Worm (Caenorhabditis elegans) whole organism, L3 larva: ENCODE measurements around the gene ZK287.1.

Experiments
- R02D3.7 ChIP-seq: fragments of 150-350 bp; optimal IDR thresholded peaks from 2 replicates; lab custom pipeline; 2014; ENCODE audit warnings: missing biosample characterization, missing genetic modification characterization
- ama-1 ChIP-seq: fragments of 150-350 bp; optimal IDR thresholded peaks from 2 replicates; lab custom pipeline; 2018
- ceh-16 ChIP-seq: sonication (generic microtip); optimal IDR thresholded peaks from 2 replicates; lab custom pipeline; 2017; ENCODE audit warnings: missing biosample characterization, missing genetic modification characterization
- ceh-28 ChIP-seq: fragments of 150-350 bp; optimal IDR thresholded peaks from 2 replicates; lab custom pipeline; 2014; ENCODE audit warnings: missing biosample characterization, missing genetic modification reagents, missing genetic modification characterization
- daf-12 ChIP-seq: fragments of 150-350 bp; optimal IDR thresholded peaks from 2 replicates; lab custom pipeline; 2014; ENCODE audit warnings: missing biosample characterization, missing genetic modification reagents, missing genetic modification characterization
- egl-27 ChIP-seq: sonication (generic microtip); optimal IDR thresholded peaks from 4 replicates; lab custom pipeline; 2017; ENCODE audit warnings: missing biosample characterization, missing genetic modification reagents, missing genetic modification characterization
- egl-5 ChIP-seq: fragments of 150-350 bp; optimal IDR thresholded peaks from 2 replicates; lab custom pipeline; 2017; ENCODE audit warnings: missing biosample characterization, missing genetic modification reagents, missing genetic modification characterization, inconsistent platforms
- elt-1 ChIP-seq: fragments of 150-350 bp; optimal IDR thresholded peaks from 2 replicates; lab custom pipeline; 2014; ENCODE audit warnings: missing biosample characterization, missing genetic modification characterization
- elt-3 ChIP-seq, 3 experiments: fragments of 150-350 bp in 1 of 3; sonication (generic microtip) in 2 of 3; optimal IDR thresholded peaks; 2 replicates in 2 of 3; 4 replicates in 1 of 3; lab custom pipeline; 2014 to 2017; ENCODE audit warnings: missing biosample characterization in 3 of 3, missing genetic modification characterization in 3 of 3
- eor-1 ChIP-seq, 2 experiments: fragments of 150-350 bp; optimal IDR thresholded peaks; 2 replicates each; lab custom pipeline; 2014 to 2018; ENCODE audit warnings: missing biosample characterization in 2 of 2, missing genetic modification characterization in 2 of 2
- fkh-2 ChIP-seq: fragments of 150-350 bp; optimal IDR thresholded peaks from 2 replicates; lab custom pipeline; 2014; ENCODE audit warnings: missing biosample characterization, missing genetic modification reagents, missing genetic modification characterization
- fos-1 ChIP-seq: fragments of 150-350 bp; optimal IDR thresholded peaks from 2 replicates; lab custom pipeline; 2014; ENCODE audit warnings: missing biosample characterization, missing genetic modification characterization
- hmg-11 ChIP-seq: sonication (generic microtip); optimal IDR thresholded peaks from 2 replicates; lab custom pipeline; 2016; ENCODE audit warnings: missing genetic modification characterization, missing compliant biosample characterization
- jun-1 ChIP-seq: fragments of 150-350 bp; optimal IDR thresholded peaks from 2 replicates; lab custom pipeline; 2014; ENCODE audit warnings: missing biosample characterization, missing genetic modification reagents, missing genetic modification characterization
- lin-15B ChIP-seq: fragments of 150-350 bp; optimal IDR thresholded peaks from 2 replicates; lab custom pipeline; 2014; ENCODE audit warnings: missing biosample characterization, missing genetic modification characterization
- lin-39 ChIP-seq: fragments of 150-350 bp; optimal IDR thresholded peaks from 2 replicates; lab custom pipeline; 2018; ENCODE audit warnings: missing biosample characterization, missing genetic modification reagents, missing genetic modification characterization
- mdl-1 ChIP-seq: fragments of 150-350 bp; optimal IDR thresholded peaks from 2 replicates; lab custom pipeline; 2014; ENCODE audit warnings: missing biosample characterization, missing genetic modification characterization
- nfya-1 ChIP-seq: sonication (generic microtip); optimal IDR thresholded peaks from 2 replicates; lab custom pipeline; 2017; ENCODE audit warnings: missing genetic modification characterization, mild to moderate bottlenecking, missing compliant biosample characterization, antibody characterized with exemption, moderate library complexity; ENCODE audit not compliant: insufficient read depth
- nhr-11 ChIP-seq: fragments of 150-350 bp; optimal IDR thresholded peaks from 2 replicates; lab custom pipeline; 2014; ENCODE audit warnings: missing biosample characterization, missing genetic modification characterization
- nhr-12 ChIP-seq: fragments of 150-350 bp; optimal IDR thresholded peaks from 2 replicates; lab custom pipeline; 2014; ENCODE audit warnings: missing biosample characterization, missing genetic modification characterization
- nhr-23 ChIP-seq: fragments of 150-350 bp; optimal IDR thresholded peaks from 2 replicates; lab custom pipeline; 2014; ENCODE audit warnings: missing biosample characterization, missing genetic modification reagents, missing genetic modification characterization
- nhr-237 ChIP-seq: fragments of 150-350 bp; optimal IDR thresholded peaks from 2 replicates; lab custom pipeline; 2014; ENCODE audit warnings: missing biosample characterization, missing genetic modification characterization
- nhr-25 ChIP-seq: sonication (generic microtip); optimal IDR thresholded peaks from 2 replicates; lab custom pipeline; 2017; ENCODE audit warnings: missing biosample characterization, missing genetic modification characterization
- nhr-28 ChIP-seq: fragments of 150-350 bp; optimal IDR thresholded peaks from 2 replicates; lab custom pipeline; 2014; ENCODE audit warnings: missing biosample characterization, missing genetic modification characterization
- nhr-43 ChIP-seq: sonication (generic microtip); optimal IDR thresholded peaks from 2 replicates; lab custom pipeline; 2016; ENCODE audit warnings: mild to moderate bottlenecking, missing genetic modification characterization, missing compliant biosample characterization; ENCODE audit not compliant: poor library complexity, severe bottlenecking
- nhr-67 ChIP-seq: fragments of 150-350 bp; optimal IDR thresholded peaks from 2 replicates; lab custom pipeline; 2014; ENCODE audit warnings: missing biosample characterization, missing genetic modification characterization
- nhr-77 ChIP-seq: fragments of 150-350 bp; optimal IDR thresholded peaks from 2 replicates; lab custom pipeline; 2014; ENCODE audit warnings: missing biosample characterization, missing genetic modification characterization
- pha-4 ChIP-seq: fragments of 150-350 bp; optimal IDR thresholded peaks from 2 replicates; lab custom pipeline; 2014; ENCODE audit warnings: missing biosample characterization, missing genetic modification reagents, missing genetic modification characterization
- pqm-1 ChIP-seq: fragments of 150-350 bp; optimal IDR thresholded peaks from 2 replicates; lab custom pipeline; 2017; ENCODE audit warnings: missing biosample characterization, missing genetic modification characterization, inconsistent platforms
- sea-2 ChIP-seq: fragments of 150-350 bp; sonication (generic microtip); optimal IDR thresholded peaks from 4 replicates; lab custom pipeline; 2014; ENCODE audit warnings: missing biosample characterization, missing genetic modification reagents, missing genetic modification characterization
- snpc-4 ChIP-seq: fragments of 150-350 bp; optimal IDR thresholded peaks from 2 replicates; lab custom pipeline; 2014; ENCODE audit warnings: missing biosample characterization, missing genetic modification characterization
- unc-39 ChIP-seq: sonication (generic microtip); optimal IDR thresholded peaks from 4 replicates; lab custom pipeline; 2017; ENCODE audit warnings: missing biosample characterization, missing genetic modification characterization
- unc-62 ChIP-seq: fragments of 150-350 bp; sonication (generic microtip); optimal IDR thresholded peaks from 4 replicates; lab custom pipeline; 2014; ENCODE audit warnings: missing biosample characterization, missing genetic modification reagents, missing genetic modification characterization
- zag-1 ChIP-seq: fragments of 150-350 bp; optimal IDR thresholded peaks from 2 replicates; lab custom pipeline; 2014; ENCODE audit warnings: missing biosample characterization, missing genetic modification characterization
- ztf-11 ChIP-seq: fragments of 150-350 bp; optimal IDR thresholded peaks from 2 replicates; lab custom pipeline; 2014; ENCODE audit warnings: missing biosample characterization, missing genetic modification characterization
- ztf-4 ChIP-seq: fragments of 150-350 bp; optimal IDR thresholded peaks from 2 replicates; lab custom pipeline; 2014; ENCODE audit warnings: missing biosample characterization, missing genetic modification characterization

The ZK287.1 gene

DNA sequence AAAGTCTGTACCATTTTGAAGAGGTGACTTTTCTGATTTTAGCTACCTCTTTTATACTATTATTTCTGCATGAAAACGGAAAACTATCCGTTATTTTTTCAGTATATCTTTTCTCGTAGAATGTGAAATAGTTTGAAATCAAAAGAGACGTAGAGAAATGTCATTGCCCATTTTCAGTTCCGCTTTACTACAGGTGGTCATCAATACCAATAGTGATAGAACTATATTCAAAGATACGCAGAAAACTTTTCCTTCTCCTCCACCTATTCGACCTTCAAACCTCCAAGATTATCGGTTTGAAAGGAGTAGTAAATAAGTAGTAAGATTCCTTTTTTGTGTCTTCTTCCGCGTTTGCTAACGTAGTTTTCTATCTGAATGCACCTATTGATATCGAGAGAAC, 33.2 kb upstream of the ZK287.1 start, which contains the start of gene col-147:
Gene col-147, minus strand, starts transcription at position 26 of the 400 bp plus-strand sequence.
- TF ChIP-seq nhr-23, result peak; percentile 44
- TF ChIP-seq unc-39 (tag; lab: Kevin White, UChicago), result no peak
- no peak for TF ChIP-seq elt-1
- no peak for TF ChIP-seq ama-1 (lab: Kevin White, UChicago)
- no peak for TF ChIP-seq pqm-1 (tag; lab: Kevin White, UChicago)
- no peak for TF ChIP-seq fkh-2 (tag; lab: Kevin White, UChicago)
- TF ChIP-seq nhr-237, result no peak
- no peak for TF ChIP-seq jun-1 (tag; lab: Kevin White, UChicago)
- TF ChIP-seq nhr-11 (tag; lab: Kevin White, UChicago), result no peak
- no peak for TF ChIP-seq nhr-77 (tag; lab: Kevin White, UChicago)
- TF ChIP-seq nhr-28, result no peak
- TF ChIP-seq mdl-1, result no peak
- TF ChIP-seq ztf-4 (tag; lab: Kevin White, UChicago), result no peak
- no peak for TF ChIP-seq fos-1 (tag; lab: Kevin White, UChicago)
- TF ChIP-seq nfya-1 (tag; lab: Kevin White, UChicago), result no peak
- peak; percentile 39 for TF ChIP-seq nhr-25
- no peak for TF ChIP-seq lin-15B (tag; lab: Kevin White, UChicago)
- TF ChIP-seq R02D3.7 (tag; lab: Kevin White, UChicago), result no peak

ce11 chrV:9645507-9645906, 21.0 kb upstream of the ZK287.1 start, which contains the start of the genes atl-1 and hcp-2:
TSS of gene atl-1 (minus strand) at chrV:9645595.
TSS of gene hcp-2 (plus strand) at chrV:9645859.
- TF ChIP-seq zag-1 (tag; lab: Kevin White, UChicago) (no peak), ztf-4 (tag; lab: Kevin White, UChicago) (no peak), snpc-4 (tag; lab: Kevin White, UChicago) (no peak), R02D3.7 (tag; lab: Kevin White, UChicago) (no peak), sea-2 (GFP tag; lab: Kevin White, UChicago) (no peak), pha-4 (tag; lab: Kevin White, UChicago) (no peak), ztf-11 (tag; lab: Kevin White, UChicago) (no peak), eor-1 (tag; optimal IDR thresholded peaks at IDR 0.05; lab: Kevin White, UChicago) (no peak), ceh-16 (tag; lab: Kevin White, UChicago) (no peak), egl-27 (no peak), nhr-67 (tag; lab: Kevin White, UChicago) (no peak), nhr-12 (tag; lab: Kevin White, UChicago) (no peak), daf-12 (tag; lab: Kevin White, UChicago) (no peak)

ce11 chrV:9651294-9651693, 15.2 kb upstream of the ZK287.1 start, which contains the start of gene T06E4.21:
TSS of gene T06E4.21 (plus strand) at chrV:9651594.
- no peak for TF ChIP-seq egl-5 (tag; lab: Kevin White, UChicago)

- TF ChIP-seq unc-62 (no peak), nhr-23 (peak; percentile 73), nhr-67 (tag; lab: Kevin White, UChicago) (no peak), lin-15B (tag; lab: Kevin White, UChicago) (no peak), elt-3 (tag; optimal IDR thresholded peaks at IDR 0.05; lab: Kevin White, UChicago) (peak; percentile 28 to 93 (median 71)), nhr-43 (tag; lab: Kevin White, UChicago) (peak; percentile 74), unc-39 (tag; lab: Kevin White, UChicago) (no peak)
These were observed 12.2 kb upstream of the ZK287.1 start, which contains the start of gene cyp-29A4 for ce11 chrV:9654154-9654805. TSS of gene cyp-29A4 (plus strand) at chrV:9654755.

DNA sequence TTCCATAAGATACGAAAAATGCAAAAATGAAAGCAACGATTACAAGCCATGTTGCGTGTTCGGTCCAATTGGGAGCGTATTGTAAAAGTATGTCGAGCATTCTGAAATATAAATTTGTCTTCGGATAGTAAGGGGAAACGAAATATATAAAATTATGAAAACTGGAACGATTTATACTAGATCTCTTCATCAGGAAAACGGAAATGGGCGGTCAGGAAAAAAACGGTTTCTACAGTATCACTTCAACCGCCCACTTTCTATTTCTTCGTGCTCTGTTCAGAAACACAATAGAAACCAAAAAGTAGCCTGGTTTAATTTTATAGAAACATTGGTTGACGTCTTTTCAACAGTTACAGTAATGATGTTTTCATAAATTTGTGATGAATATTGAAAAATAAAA, 5.0 kb upstream of the ZK287.1 start, which contains the start of gene pitr-4:
Gene pitr-4, minus strand, starts transcription at position 101 of the 400 bp plus-strand sequence.
- TF ChIP-seq ceh-28 (tag; lab: Kevin White, UChicago) (no peak), ztf-11 (tag; lab: Kevin White, UChicago) (no peak), lin-39 (tag; lab: Kevin White, UChicago) (no peak), daf-12 (tag; lab: Kevin White, UChicago) (no peak), R02D3.7 (tag; lab: Kevin White, UChicago) (no peak), nhr-67 (tag; lab: Kevin White, UChicago) (no peak), fos-1 (tag; lab: Kevin White, UChicago) (no peak), hmg-11 (tag; lab: Kevin White, UChicago) (no peak)
